Fruit fly (Drosophila melanogaster) whole organism, embryonic: ENCODE results near the gene crq.
A peak's percentile ranks its signal among the peaks of the same experiment; 100 is the strongest.

Experiments
- Blimp-1 ChIP-seq: fragments of 200-800 bp; sonication (Bioruptor generic); optimal IDR thresholded peaks from 3 replicates; lab custom pipeline; 2018; ENCODE audit warnings: missing biosample characterization, missing genetic modification characterization, mild to moderate bottlenecking, moderate library complexity, missing genetic modification reagents
- CG11085 ChIP-seq: fragments of 200-800 bp; sonication (Bioruptor generic); IDR thresholded peaks from 2 replicates; pipeline ENCODE4 v1.3.6; 2022; ENCODE audit warnings: missing biosample characterization, missing genetic modification characterization
- CG11247 ChIP-seq: fragments of 200-800 bp; sonication (Bioruptor generic); IDR thresholded peaks from 2 replicates; pipeline ENCODE4 v1.3.6; 2022; ENCODE audit warnings: missing biosample characterization, missing genetic modification characterization
- CG13775 ChIP-seq: fragments of 200-800 bp; sonication (Bioruptor generic); optimal IDR thresholded peaks from 3 replicates; lab custom pipeline; 2017; ENCODE audit warnings: missing biosample characterization, mild to moderate bottlenecking, missing genetic modification characterization
- CG16813 ChIP-seq: fragments of 200-800 bp; sonication (Bioruptor generic); IDR thresholded peaks from 3 replicates; pipeline ENCODE4 v1.3.6; 2022; ENCODE audit warnings: missing biosample characterization, missing genetic modification characterization; ENCODE audit not compliant: partially characterized antibody
- CG18599 ChIP-seq: fragments of 200-800 bp; sonication (Bioruptor generic); optimal IDR thresholded peaks from 3 replicates; lab custom pipeline; 2017; ENCODE audit warnings: missing biosample characterization, missing genetic modification characterization, mild to moderate bottlenecking, moderate library complexity, missing genetic modification reagents
- CG31365 ChIP-seq: fragments of 200-800 bp; sonication (Bioruptor generic); optimal IDR thresholded peaks from 2 replicates; lab custom pipeline; 2018; ENCODE audit warnings: missing biosample characterization, mild to moderate bottlenecking, missing genetic modification characterization
- CG3163 ChIP-seq: fragments of 200-800 bp; sonication (Bioruptor generic); optimal IDR thresholded peaks from 3 replicates; lab custom pipeline; 2016; ENCODE audit warnings: missing biosample characterization, missing genetic modification characterization
- CG4360 ChIP-seq: fragments of 200-800 bp; sonication (Bioruptor generic); IDR thresholded peaks from 2 replicates; pipeline ENCODE4 v1.3.6; 2022; ENCODE audit warnings: missing biosample characterization, missing genetic modification characterization
- CG4424 ChIP-seq: fragments of 200-800 bp; sonication (Bioruptor generic); optimal IDR thresholded peaks from 3 replicates; lab custom pipeline; 2016; ENCODE audit warnings: missing biosample characterization, missing genetic modification characterization
- CG6175 ChIP-seq: fragments of 200-800 bp; sonication (Bioruptor generic); IDR thresholded peaks from 3 replicates; pipeline ENCODE4 v1.3.6; 2022; ENCODE audit warnings: missing biosample characterization, missing genetic modification characterization
- CG6765 ChIP-seq: fragments of 200-800 bp; sonication (Bioruptor generic); optimal IDR thresholded peaks from 3 replicates; lab custom pipeline; 2017; ENCODE audit warnings: missing biosample characterization, mild to moderate bottlenecking, missing genetic modification characterization
- CG6813 ChIP-seq: fragments of 200-800 bp; sonication (Bioruptor generic); optimal IDR thresholded peaks from 2 replicates; lab custom pipeline; 2017; ENCODE audit warnings: missing biosample characterization, missing genetic modification characterization, mild to moderate bottlenecking, moderate library complexity, missing genetic modification reagents
- CG7357 ChIP-seq: fragments of 200-800 bp; sonication (Bioruptor generic); IDR thresholded peaks from 3 replicates; pipeline ENCODE4 v1.3.6; 2022; ENCODE audit warnings: missing biosample characterization, missing genetic modification characterization
- CG7987 ChIP-seq: fragments of 200-800 bp; sonication (Bioruptor generic); optimal IDR thresholded peaks from 2 replicates; lab custom pipeline; 2018; ENCODE audit warnings: missing biosample characterization, mild to moderate bottlenecking, missing genetic modification characterization, moderate library complexity
- CG8089 ChIP-seq: fragments of 200-800 bp; sonication (Bioruptor generic); optimal IDR thresholded peaks from 3 replicates; lab custom pipeline; 2016; ENCODE audit warnings: missing biosample characterization, missing genetic modification characterization
- CG8290 ChIP-seq, 3 experiments: fragments of 200-800 bp; sonication (Bioruptor generic); optimal IDR thresholded peaks; 2 replicates each; lab custom pipeline; 2016 to 2019; ENCODE audit warnings: missing biosample characterization in 3 of 3, missing genetic modification characterization in 3 of 3, mild to moderate bottlenecking in 2 of 3, moderate library complexity in 1 of 3
- CTCF ChIP-seq: fragments of 200-800 bp; sonication (Bioruptor generic); optimal IDR thresholded peaks from 2 replicates; lab custom pipeline; 2017; ENCODE audit warnings: missing biosample characterization, mild to moderate bottlenecking, missing genetic modification characterization, moderate library complexity
- Chrac-16 ChIP-seq: fragments of 200-800 bp; sonication (Bioruptor generic); optimal IDR thresholded peaks from 3 replicates; lab custom pipeline; 2016; ENCODE audit warnings: missing biosample characterization, missing genetic modification characterization
- CoRest ChIP-seq: fragments of 200-800 bp; sonication (Bioruptor generic); optimal IDR thresholded peaks from 3 replicates; lab custom pipeline; 2018; ENCODE audit warnings: missing biosample characterization, mild to moderate bottlenecking, missing genetic modification characterization, moderate library complexity
- D ChIP-seq, 2 experiments: fragments of 200-800 bp in 1 of 2; fragments of >200 bp in 1 of 2; sonication (Bioruptor generic) in 1 of 2; optimal IDR thresholded peaks; 2 replicates in 1 of 2; 3 replicates in 1 of 2; lab custom pipeline; 2017; ENCODE audit warnings: mild to moderate bottlenecking in 1 of 2, missing biosample characterization in 1 of 2, missing genetic modification characterization in 1 of 2, missing genetic modification reagents in 1 of 2
- Dfd ChIP-seq, 2 experiments: fragments of >200 bp; optimal IDR thresholded peaks; 2 replicates each; lab custom pipeline; 2017; ENCODE audit warnings: missing biosample characterization in 2 of 2, missing genetic modification characterization in 2 of 2
- Doc2 ChIP-seq: fragments of 200-800 bp; sonication (Bioruptor generic); IDR thresholded peaks from 2 replicates; pipeline ENCODE4 v1.3.6; 2022; ENCODE audit warnings: missing biosample characterization, missing genetic modification characterization
- Doc3 ChIP-seq: fragments of 200-800 bp; sonication (Bioruptor generic); IDR thresholded peaks from 3 replicates; pipeline ENCODE4 v1.3.6; 2022; ENCODE audit warnings: missing biosample characterization, missing genetic modification characterization; ENCODE audit not compliant: partially characterized antibody
- Gug ChIP-seq: fragments of 200-800 bp; sonication (Bioruptor generic); IDR thresholded peaks from 4 replicates; pipeline ENCODE4 v1.3.6; 2022; ENCODE audit warnings: missing biosample characterization, missing genetic modification characterization
- Hr51 ChIP-seq, 2 experiments: fragments of 200-800 bp; sonication (Bioruptor generic); optimal IDR thresholded peaks; 2 replicates in 1 of 2; 3 replicates in 1 of 2; lab custom pipeline; 2016 to 2018; ENCODE audit warnings: missing biosample characterization in 2 of 2, missing genetic modification characterization in 2 of 2, mild to moderate bottlenecking in 1 of 2, moderate library complexity in 1 of 2
- Hr78 ChIP-seq, 2 experiments: fragments of 200-800 bp in 1 of 2; fragments of >200 bp in 1 of 2; sonication (Bioruptor generic) in 1 of 2; optimal IDR thresholded peaks; 2 replicates each; lab custom pipeline; 2017 to 2019; ENCODE audit warnings: missing biosample characterization in 2 of 2, missing genetic modification characterization in 2 of 2, mild to moderate bottlenecking in 1 of 2, moderate library complexity in 1 of 2
- Med ChIP-seq: fragments of 200-800 bp; sonication (Bioruptor generic); peaks from one replicate; lab custom pipeline; 2016; ENCODE audit warnings: missing biosample characterization, missing genetic modification characterization, mild to moderate bottlenecking, inconsistent platforms, moderate library complexity
- NC2α ChIP-seq: fragments of 200-800 bp; sonication (Bioruptor generic); optimal IDR thresholded peaks from 2 replicates; lab custom pipeline; 2016; ENCODE audit warnings: missing biosample characterization, missing genetic modification characterization
- Side ChIP-seq: fragments of 200-800 bp; sonication (Bioruptor generic); optimal IDR thresholded peaks from 2 replicates; lab custom pipeline; 2016; ENCODE audit warnings: missing biosample characterization, missing genetic modification characterization
- Sox102F ChIP-seq: fragments of 200-800 bp; sonication (Bioruptor generic); optimal IDR thresholded peaks from 2 replicates; lab custom pipeline; 2018; ENCODE audit warnings: missing biosample characterization, mild to moderate bottlenecking, missing genetic modification characterization, moderate library complexity
- Tbp ChIP-seq: fragments of >200 bp; optimal IDR thresholded peaks from 2 replicates; lab custom pipeline; 2018; ENCODE audit warnings: missing biosample characterization, missing genetic modification characterization
- Xrp1 ChIP-seq: fragments of 200-800 bp; sonication (Bioruptor generic); IDR thresholded peaks from 2 replicates; pipeline ENCODE4 v1.3.6; 2022; ENCODE audit warnings: missing biosample characterization, missing genetic modification characterization
- bab2 ChIP-seq: fragments of 200-800 bp; sonication (Bioruptor generic); optimal IDR thresholded peaks from 2 replicates; lab custom pipeline; 2016; ENCODE audit warnings: missing biosample characterization, missing genetic modification characterization
- bsh ChIP-seq, 2 experiments: fragments of 200-800 bp; sonication (Bioruptor generic); optimal IDR thresholded peaks; 2 replicates each; lab custom pipeline; 2017 to 2018; ENCODE audit warnings: mild to moderate bottlenecking in 2 of 2, missing biosample characterization in 2 of 2, missing genetic modification characterization in 2 of 2, moderate library complexity in 1 of 2
- dimm ChIP-seq: fragments of 200-800 bp; sonication (Bioruptor generic); IDR thresholded peaks from 2 replicates; pipeline ENCODE4 v1.3.6; 2022; ENCODE audit warnings: missing biosample characterization, missing genetic modification characterization
- dysf ChIP-seq: fragments of 200-800 bp; sonication (Bioruptor generic); IDR thresholded peaks from 3 replicates; pipeline ENCODE4 v1.3.6; 2022; ENCODE audit warnings: missing biosample characterization, missing genetic modification characterization
- fd102C ChIP-seq: fragments of 200-800 bp; sonication (Bioruptor generic); optimal IDR thresholded peaks from 2 replicates; lab custom pipeline; 2018; ENCODE audit warnings: missing biosample characterization, mild to moderate bottlenecking, missing genetic modification characterization, moderate library complexity
- insv ChIP-seq, 2 experiments: fragments of 200-800 bp; sonication (Bioruptor generic); optimal IDR thresholded peaks; 3 replicates each; lab custom pipeline; 2016 to 2018; ENCODE audit warnings: missing biosample characterization in 2 of 2, missing genetic modification characterization in 2 of 2
- lmd ChIP-seq: fragments of 200-800 bp; sonication (Bioruptor generic); IDR thresholded peaks from 2 replicates; pipeline ENCODE4 v1.3.6; 2022; ENCODE audit warnings: missing biosample characterization, missing genetic modification characterization
- peb ChIP-seq: fragments of 200-800 bp; sonication (Bioruptor generic); IDR thresholded peaks from 2 replicates; pipeline ENCODE4 v1.3.6; 2022; ENCODE audit warnings: missing biosample characterization, missing genetic modification characterization
- pros ChIP-seq: fragments of 200-800 bp; sonication (Bioruptor generic); optimal IDR thresholded peaks from 3 replicates; lab custom pipeline; 2019; ENCODE audit warnings: missing biosample characterization, mild to moderate bottlenecking, missing genetic modification characterization, moderate library complexity
- psq ChIP-seq: fragments of 200-800 bp; sonication (Bioruptor generic); optimal IDR thresholded peaks from 2 replicates; lab custom pipeline; 2017; ENCODE audit warnings: missing biosample characterization, missing genetic modification characterization
- sc ChIP-seq, 3 experiments: fragments of >200 bp in 2 of 3; fragments of 200-800 bp in 1 of 3; sonication (Bioruptor generic) in 1 of 3; optimal IDR thresholded peaks; 2 replicates in 2 of 3; 3 replicates in 1 of 3; lab custom pipeline; 2017; ENCODE audit warnings: mild to moderate bottlenecking in 1 of 3, missing biosample characterization in 1 of 3, missing genetic modification characterization in 1 of 3, missing genetic modification reagents in 1 of 3
- seq ChIP-seq: fragments of 200-800 bp; sonication (Bioruptor generic); IDR thresholded peaks from 2 replicates; pipeline ENCODE4 v1.3.6; 2022; ENCODE audit warnings: missing biosample characterization, missing genetic modification characterization
- sr ChIP-seq: fragments of 200-800 bp; sonication (Bioruptor generic); IDR thresholded peaks from 3 replicates; pipeline ENCODE4 v1.3.6; 2022; ENCODE audit warnings: missing biosample characterization, missing genetic modification characterization
- tap ChIP-seq: fragments of 200-800 bp; optimal IDR thresholded peaks from 3 replicates; lab custom pipeline; 2019; ENCODE audit warnings: missing biosample characterization, mild to moderate bottlenecking, missing genetic modification characterization, moderate library complexity
- vvl ChIP-seq: fragments of 200-800 bp; sonication (Bioruptor generic); IDR thresholded peaks from 2 replicates; pipeline ENCODE4 v1.3.6; 2022; ENCODE audit warnings: missing biosample characterization, missing genetic modification characterization
- zf30C ChIP-seq: fragments of 200-800 bp; sonication (Bioruptor generic); optimal IDR thresholded peaks from 3 replicates; lab custom pipeline; 2018; ENCODE audit warnings: missing biosample characterization, mild to moderate bottlenecking, missing genetic modification characterization

The crq gene

DNA sequence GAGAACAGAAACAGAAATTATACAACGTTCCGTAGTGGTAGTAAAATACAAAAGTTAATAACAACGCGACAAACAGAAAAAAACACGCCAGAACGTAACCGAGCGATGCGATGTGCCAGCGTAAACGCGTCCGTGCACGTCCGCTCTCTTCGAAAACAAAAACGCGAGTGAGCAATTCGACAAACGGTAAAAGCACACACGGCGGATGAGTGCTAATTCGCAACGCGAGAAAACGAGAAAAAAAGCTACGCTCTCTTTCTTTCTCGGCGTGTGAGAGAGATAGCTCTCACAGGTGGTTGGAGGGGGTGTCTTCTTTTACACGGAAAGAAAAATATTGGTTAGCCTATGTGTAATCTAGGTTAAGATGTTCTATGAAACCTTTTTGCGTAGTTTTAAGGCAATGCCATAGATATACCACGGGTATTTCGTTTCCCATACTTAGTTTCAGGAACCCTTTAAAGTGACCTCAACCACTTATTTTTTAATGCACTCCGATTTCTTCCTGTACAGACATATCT, 19.3 kb upstream of the crq start, which contains the start of gene CG4297 (continued):
- peak; percentile 96 for TF ChIP-seq CG18599
- TF ChIP-seq CG6765 (GFP tag; lab: Kevin White, UChicago): peak; percentile 90
- TF ChIP-seq CG11085: no peak
- no peak for TF ChIP-seq Tbp
- no peak for TF ChIP-seq CG6175
- TF ChIP-seq CG31365: peak; percentile 83
- no peak for TF ChIP-seq Dfd (GFP tag; optimal IDR thresholded peaks at IDR 0.05; lab: Kevin White, UChicago)
- peak; percentile 86 for TF ChIP-seq CG7357 (GFP tag; lab: Robert Waterston, UW)
- peak; percentile 92 for TF ChIP-seq CoRest (tag; lab: Kevin White, UChicago)
- peak; percentile 91 for TF ChIP-seq Blimp-1 (GFP tag; lab: Kevin White, UChicago)
- TF ChIP-seq Doc2 (GFP tag; lab: Robert Waterston, UW): no peak
- no peak for TF ChIP-seq D (optimal IDR thresholded peaks at IDR 0.05; lab: Kevin White, UChicago)
- peak; percentile 90 for TF ChIP-seq D (GFP tag; optimal IDR thresholded peaks at IDR 0.05; lab: Kevin White, UChicago)
- no peak for TF ChIP-seq sr (GFP tag; lab: Robert Waterston, UW)
- TF ChIP-seq pros (GFP tag; lab: Kevin White, UChicago): peak; percentile 69
- TF ChIP-seq dimm (GFP tag; lab: Robert Waterston, UW): no peak
- peak in 1 of 2 experiments; percentile 79 for TF ChIP-seq Hr78 (GFP tag; optimal IDR thresholded peaks at IDR 0.05; lab: Kevin White, UChicago)
- peak; percentile 88 for TF ChIP-seq NC2α
- peak; percentile 86 to 94 for TF ChIP-seq Hr51 (GFP tag; optimal IDR thresholded peaks at IDR 0.05; lab: Kevin White, UChicago)
- no peak for TF ChIP-seq fd102C (GFP tag; lab: Kevin White, UChicago)
- TF ChIP-seq vvl (GFP tag; lab: Robert Waterston, UW): no peak
- no peak for TF ChIP-seq CG11247
- TF ChIP-seq CG3163 (GFP tag; lab: Kevin White, UChicago): peak; percentile 88
- peak; percentile 80 for TF ChIP-seq CG8290 (GFP tag; optimal IDR thresholded peaks at IDR 0.05; lab: Kevin White, UChicago)
- TF ChIP-seq CG8290 (tag; optimal IDR thresholded peaks at IDR 0.05; lab: Kevin White, UChicago): peak; percentile 48 to 96
- peak; percentile 89 for TF ChIP-seq Chrac-16 (GFP tag; lab: Kevin White, UChicago)
- peak; percentile 85 for TF ChIP-seq CG8089 (GFP tag; lab: Kevin White, UChicago)
- TF ChIP-seq insv (GFP tag; optimal IDR thresholded peaks at IDR 0.05; lab: Kevin White, UChicago): peak in 1 of 2 experiments; percentile 50
- TF ChIP-seq CG4360 (GFP tag; lab: Robert Waterston, UW): no peak
- TF ChIP-seq Side (GFP tag; lab: Kevin White, UChicago): peak; percentile 94
- peak; percentile 92 for TF ChIP-seq bab2 (GFP tag; lab: Kevin White, UChicago)
- no peak for TF ChIP-seq seq (GFP tag; lab: Robert Waterston, UW)
- peak; percentile 95 for TF ChIP-seq Sox102F (GFP tag; lab: Kevin White, UChicago)
- peak; percentile 97 for TF ChIP-seq zf30C (GFP tag; lab: Kevin White, UChicago)
- TF ChIP-seq Doc3 (GFP tag; lab: Robert Waterston, UW): no peak
- TF ChIP-seq psq (GFP tag; lab: Kevin White, UChicago): peak; percentile 59
- TF ChIP-seq CG13775 (GFP tag; lab: Kevin White, UChicago): peak; percentile 90
- TF ChIP-seq tap (tag; lab: Kevin White, UChicago): peak; percentile 92
- TF ChIP-seq CG16813: no peak

dm6 chr2L:471021-471479, 18.2 kb upstream of the crq start:
- TF ChIP-seq CG31365 (no peak), CG6813 (GFP tag; lab: Kevin White, UChicago) (peak; percentile 1), Gug (0 out of 4 replicates have a peak, but pooled peaks have one; percentile 10), Med (GFP tag; lab: Kevin White, UChicago) (no peak), CG4424 (GFP tag; lab: Kevin White, UChicago) (peak; percentile 46), CTCF (no peak), Xrp1 (GFP tag; lab: Robert Waterston, UW) (peak; percentile 76; the same call in 1 of the 2 replicates), peb (GFP tag; lab: Robert Waterston, UW) (no peak), sc (optimal IDR thresholded peaks at IDR 0.05; lab: Kevin White, UChicago) (no peak), sc (GFP tag; optimal IDR thresholded peaks at IDR 0.05; lab: Kevin White, UChicago) (peak; percentile 19), bsh (GFP tag; optimal IDR thresholded peaks at IDR 0.05; lab: Kevin White, UChicago) (peak in 1 of 2 experiments; percentile 77), CG7987 (GFP tag; lab: Kevin White, UChicago) (no peak), dysf (GFP tag; lab: Robert Waterston, UW) (peak; percentile 78; the same call in 1 of the 3 replicates), lmd (no peak; the same call in 1 of the 2 replicates)
